Worm (Caenorhabditis elegans) whole organism, mixed stage, embryonic: ENCODE data around the gene K09E9.7.

ENCODE experiments used
- cnd-1 ChIP-seq: fragments of 200-800 bp; sonication (Bioruptor generic); optimal IDR thresholded peaks from 2 replicates; lab custom pipeline; 2018; ENCODE audit warnings: mild to moderate bottlenecking, missing genetic modification characterization, missing compliant biosample characterization
- nhr-12 ChIP-seq: fragments of 150-350 bp; optimal IDR thresholded peaks from 2 replicates; lab custom pipeline; 2014; ENCODE audit warnings: missing biosample characterization, missing genetic modification characterization

- no peak for TF ChIP-seq cnd-1 (tag; lab: Kevin White, UChicago)
- TF ChIP-seq nhr-12 (tag; lab: Kevin White, UChicago): no peak
Measured at ce11 chrX:15626119-15626850, 14.4 kb upstream of the K09E9.7 start.
